Worm (Caenorhabditis elegans) whole organism, L4/young adult: ENCODE results near the gene metl-13.

Experiments
- W03F9.2 ChIP-seq: fragments of 150-350 bp; optimal IDR thresholded peaks from 2 replicates; lab custom pipeline; 2014; ENCODE audit warnings: missing biosample characterization, missing genetic modification characterization
- him-1 ChIP-seq: sonication (generic microtip); optimal IDR thresholded peaks from 2 replicates; lab custom pipeline; 2016; ENCODE audit warnings: missing genotype, missing genetic modification reagents, missing genetic modification characterization, missing compliant biosample characterization

- TF ChIP-seq him-1 (tag; lab: Kevin White, UChicago) (no peak), W03F9.2 (no peak)
Measured at ce11 chrIV:6606587-6606986, 28.3 kb upstream of the metl-13 start.
